Fruit fly (Drosophila melanogaster): ENCODE results near the gene RhoGAP71E.
A peak's percentile ranks its signal among the peaks of the same experiment; 100 is the strongest.

Gene RhoGAP71E

DNA sequence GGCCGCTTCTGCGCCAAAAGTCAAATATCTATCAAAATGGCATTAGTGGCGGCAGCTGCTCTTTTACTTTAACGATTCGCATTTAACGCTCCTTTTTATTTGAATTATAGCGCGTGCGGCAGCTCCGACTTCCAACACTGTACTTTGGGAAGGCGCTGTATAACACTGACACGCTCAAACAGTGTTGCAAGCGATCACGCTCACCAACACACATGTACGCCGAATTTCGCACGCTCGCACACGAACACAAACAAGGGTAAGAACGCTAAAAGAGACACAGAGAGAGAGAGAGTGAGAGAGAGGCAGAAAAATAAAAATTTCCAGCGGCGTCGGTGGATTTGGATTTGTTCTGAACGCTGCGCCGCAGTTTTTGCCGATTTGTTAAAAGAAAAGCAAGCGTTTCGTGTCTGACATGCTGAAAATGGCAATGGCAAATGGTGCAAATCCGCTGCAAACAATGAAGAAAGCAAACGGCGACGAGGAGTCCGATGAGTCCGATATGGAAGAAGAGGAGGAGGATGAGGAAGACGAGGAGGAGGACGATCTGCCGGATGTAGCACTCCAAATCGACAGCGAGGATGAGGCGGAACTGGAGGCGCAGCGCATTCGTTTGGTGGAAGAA, 31.1 kb downstream of the RhoGAP71E start, which contains the start of gene Phs (continued):
- TF ChIP-seq lmd (GFP tag; IDR thresholded peaks at IDR 0.05) (peak; percentile 66), Nf-YC (tag; optimal IDR thresholded peaks at IDR 0.05) (peak; percentile 46), abd-A (tag; optimal IDR thresholded peaks at IDR 0.05) (no peak), MESR4 (GFP tag; optimal IDR thresholded peaks at IDR 0.05) (peak; percentile 57), peb (GFP tag; IDR thresholded peaks at IDR 0.05) (peak; percentile 72), CG3281 (GFP tag; optimal IDR thresholded peaks at IDR 0.05) (peak; percentile 56), ci (GFP tag; IDR thresholded peaks at IDR 0.05) (peak; percentile 87), hkb (optimal IDR thresholded peaks at IDR 0.05) (no peak), hkb (GFP tag; IDR thresholded peaks at IDR 0.05) (peak; percentile 54), CG10366 (GFP tag; IDR thresholded peaks at IDR 0.05) (peak; percentile 71), sd (tag; optimal IDR thresholded peaks at IDR 0.05) (peak; percentile 42), CG6689 (GFP tag; IDR thresholded peaks at IDR 0.05) (0 out of 2 replicates have a peak, but pooled peaks have one; percentile 36), shn (GFP tag; optimal IDR thresholded peaks at IDR 0.05) (peak; percentile 93), lilli (GFP tag; optimal IDR thresholded peaks at IDR 0.05) (peak; percentile 85), bcd (GFP tag; optimal IDR thresholded peaks at IDR 0.05) (peak; percentile 76), CrebB (tag; optimal IDR thresholded peaks at IDR 0.05) (peak; percentile 77), Fer3 (tag; optimal IDR thresholded peaks at IDR 0.05) (peak; percentile 67), croc (GFP tag; conservative IDR thresholded peaks at IDR 0.05) (peak; percentile 54), Rx (GFP tag; IDR thresholded peaks at IDR 0.05) (peak; percentile 84), CG13296 (GFP tag; optimal IDR thresholded peaks at IDR 0.05) (peak; percentile 53), prd (optimal IDR thresholded peaks at IDR 0.05) (no peak), prd (GFP tag; IDR thresholded peaks at IDR 0.05) (peak; percentile 78), pum (GFP tag; optimal IDR thresholded peaks at IDR 0.05) (peak; percentile 89), Hey (tag; optimal IDR thresholded peaks at IDR 0.05) (no peak), CG6765 (GFP tag; optimal IDR thresholded peaks at IDR 0.05) (peak; percentile 45), org-1 (GFP tag; optimal IDR thresholded peaks at IDR 0.05) (peak; percentile 70), CG4282 (GFP tag; optimal IDR thresholded peaks at IDR 0.05) (peak; percentile 86), Camta (GFP tag; optimal IDR thresholded peaks at IDR 0.05) (peak; percentile 78), CG6654 (GFP tag; optimal IDR thresholded peaks at IDR 0.05) (no peak), CG13424 (tag; optimal IDR thresholded peaks at IDR 0.05) (peak; percentile 24), CG9817 (tag; optimal IDR thresholded peaks at IDR 0.05) (peak; percentile 75), CG3726 (GFP tag; IDR thresholded peaks at IDR 0.05) (no peak), CG1832 (GFP tag; optimal IDR thresholded peaks at IDR 0.05) (no peak), zen2 (GFP tag; IDR thresholded peaks at IDR 0.05; ENCODE audit: partially characterized antibody) (no peak), Dll (GFP tag; IDR thresholded peaks at IDR 0.05; ENCODE audit: partially characterized antibody) (peak; percentile 34; the same call in 1 of the 4 replicates), mirr (GFP tag; optimal IDR thresholded peaks at IDR 0.05) (peak; percentile 53), lov (optimal IDR thresholded peaks at IDR 0.05) (no peak), lov (GFP tag; IDR thresholded peaks at IDR 0.05) (peak; percentile 78; the same call in 1 of the 3 replicates), CG12071 (GFP tag; optimal IDR thresholded peaks at IDR 0.05) (peak; percentile 74), Hr39 (optimal IDR thresholded peaks at IDR 0.05) (peak; percentile 72), CG10267 (tag; optimal IDR thresholded peaks at IDR 0.05) (peak; percentile 100), CG7372 (GFP tag; IDR thresholded peaks at IDR 0.05) (peak; percentile 82), ase (GFP tag; IDR thresholded peaks at IDR 0.05) (peak; percentile 53; the same call in 1 of the 3 replicates), mld (GFP tag; IDR thresholded peaks at IDR 0.05; ENCODE audit: partially characterized antibody) (no peak), aop (GFP tag; IDR thresholded peaks at IDR 0.05) (peak; percentile 15; the same call in 1 of the 2 replicates), schlank (tag; optimal IDR thresholded peaks at IDR 0.05) (peak; percentile 64), NfI (GFP tag; optimal IDR thresholded peaks at IDR 0.05) (peak; percentile 88), pita (GFP tag; optimal IDR thresholded peaks at IDR 0.05) (no peak), CG8944 (GFP tag; optimal IDR thresholded peaks at IDR 0.05) (peak; percentile 90), sens (GFP tag) (peak; percentile 93), Ssrp (tag; optimal IDR thresholded peaks at IDR 0.05) (peak; percentile 26)

Data from whole organism, embryonic.